Worm (Caenorhabditis elegans): Measurements from ENCODE around the gene clec-264.

DNA sequence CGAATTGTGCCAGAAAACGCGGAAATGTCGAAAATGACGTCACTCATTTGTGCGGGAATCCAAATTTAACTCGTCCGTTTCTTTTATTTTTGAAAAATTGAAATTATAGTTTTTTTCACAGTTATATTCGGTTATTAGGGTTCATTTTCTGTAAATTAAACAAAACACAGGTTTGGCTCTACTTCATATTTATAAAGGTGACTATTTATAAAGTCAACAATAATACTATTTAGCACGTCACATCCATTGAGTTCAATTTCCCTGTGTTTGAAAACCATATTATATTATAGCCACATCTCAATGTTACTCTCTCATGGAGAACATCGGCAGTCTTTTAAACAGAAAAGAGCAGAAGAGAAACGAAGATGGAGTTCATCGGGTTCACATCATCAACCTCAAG, 12.2 kb upstream of the clec-264 start, which contains the start of gene twk-35:
- no peak for TF ChIP-seq unc-62 (GFP tag; optimal IDR thresholded peaks at IDR 0.05)
- TF ChIP-seq ztf-11 (tag; optimal IDR thresholded peaks at IDR 0.05), result no peak
- no peak for TF ChIP-seq unc-39 (tag; optimal IDR thresholded peaks at IDR 0.05)
- no peak for TF ChIP-seq ces-1 (GFP tag; optimal IDR thresholded peaks at IDR 0.05)
- TF ChIP-seq lin-13 (tag; optimal IDR thresholded peaks at IDR 0.05), result no peak
